Worm (Caenorhabditis elegans) whole organism, mixed stage, embryonic: ENCODE results near the gene K08F11.1.

Experiments used
- blmp-1 ChIP-seq: fragments of 150-350 bp; optimal IDR thresholded peaks from 2 replicates; lab custom pipeline; 2014; ENCODE audit warnings: missing biosample characterization, missing genetic modification characterization
- ces-1 ChIP-seq: fragments of 150-350 bp; optimal IDR thresholded peaks from 2 replicates; lab custom pipeline; 2014; ENCODE audit warnings: missing biosample characterization, missing genetic modification reagents, missing genetic modification characterization
- elt-3 ChIP-seq: fragments of 150-350 bp; optimal IDR thresholded peaks from 2 replicates; lab custom pipeline; 2014; ENCODE audit warnings: missing biosample characterization, missing genetic modification characterization
- lsy-2 ChIP-seq: fragments of 150-350 bp; optimal IDR thresholded peaks from 2 replicates; lab custom pipeline; 2014; ENCODE audit warnings: missing biosample characterization, missing genetic modification characterization
- mep-1 ChIP-seq: fragments of 150-350 bp; optimal IDR thresholded peaks from 2 replicates; lab custom pipeline; 2017; ENCODE audit warnings: missing biosample characterization, missing genetic modification reagents, missing genetic modification characterization, inconsistent platforms
- snpc-4 ChIP-seq: fragments of 150-350 bp; optimal IDR thresholded peaks from 2 replicates; lab custom pipeline; 2014; ENCODE audit warnings: missing biosample characterization, missing genetic modification characterization
- unc-120 ChIP-seq: sonication (generic microtip); optimal IDR thresholded peaks from 2 replicates; lab custom pipeline; 2017; ENCODE audit warnings: missing genetic modification characterization, missing compliant biosample characterization; ENCODE audit not compliant: poor library complexity, severe bottlenecking

DNA sequence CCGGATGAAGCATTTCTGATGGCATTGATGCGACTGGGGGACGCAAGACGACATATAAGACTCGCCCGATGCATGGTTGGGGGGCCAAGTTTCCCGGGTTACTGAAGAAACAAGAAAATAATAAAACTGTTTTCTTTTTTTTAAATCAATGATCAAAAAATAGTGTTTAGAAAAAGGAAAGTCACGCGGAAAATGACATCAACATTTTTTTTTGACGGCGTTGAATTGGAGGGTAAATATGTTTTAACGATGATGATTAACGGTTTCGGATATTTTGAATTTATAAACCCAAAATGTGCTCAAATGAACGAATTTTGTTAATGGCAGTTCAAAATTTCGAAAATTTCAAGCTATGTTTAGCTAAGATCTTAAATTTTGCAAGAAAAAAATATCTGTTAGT, 20.8 kb upstream of the K08F11.1 start, which contains the start of gene ogdh-1:
- TF ChIP-seq unc-120 (tag; lab: Kevin White, UChicago) (no peak), snpc-4 (tag; lab: Kevin White, UChicago) (no peak), elt-3 (no peak), blmp-1 (tag; lab: Kevin White, UChicago) (no peak), ces-1 (GFP tag; lab: Kevin White, UChicago) (no peak), mep-1 (tag; lab: Kevin White, UChicago) (no peak), lsy-2 (tag; lab: Kevin White, UChicago) (no peak)
